Worm (Caenorhabditis elegans): Measurements from ENCODE around the gene F42H10.3.
A peak's percentile ranks its signal among the peaks of the same experiment; 100 is the strongest.

F42H10.3 gene

ce11 chrIII:8483853-8484252, at the start of gene F42H10.3:
Gene F42H10.3 (plus strand): TSS chrIII:8484153.
- no peak for TF ChIP-seq unc-86 (tag; optimal IDR thresholded peaks at IDR 0.05)
- TF ChIP-seq che-1 (tag; optimal IDR thresholded peaks at IDR 0.05): no peak

ce11 chrIII:8435074-8435473, 48.9 kb upstream of the F42H10.3 start, which contains the start of gene ZK1236.9:
Gene ZK1236.9 (minus strand): TSS chrIII:8435174.
- TF ChIP-seq unc-42 (tag; optimal IDR thresholded peaks at IDR 0.05) (no peak), elt-4 (tag; optimal IDR thresholded peaks at IDR 0.05) (no peak), lin-11 (tag; optimal IDR thresholded peaks at IDR 0.05) (no peak), pros-1 (tag; optimal IDR thresholded peaks at IDR 0.05) (no peak), ceh-31 (tag; optimal IDR thresholded peaks at IDR 0.05) (no peak), ceh-18 (tag; optimal IDR thresholded peaks at IDR 0.05) (no peak), pqm-1 (tag; optimal IDR thresholded peaks at IDR 0.05) (no peak), sox-2 (GFP tag; IDR thresholded peaks at IDR 0.05) (no peak), lim-6 (tag; optimal IDR thresholded peaks at IDR 0.05) (no peak), C38D4.7 (GFP tag; optimal IDR thresholded peaks at IDR 0.05) (no peak), K02D7.2 (tag; optimal IDR thresholded peaks at IDR 0.05) (no peak)

ce11 chrIII:8437763-8438414, 46.1 kb upstream of the F42H10.3 start:
- TF ChIP-seq fkh-6 (tag; optimal IDR thresholded peaks at IDR 0.05) (no peak), sox-4 (tag; optimal IDR thresholded peaks at IDR 0.05) (no peak), pag-3 (tag; optimal IDR thresholded peaks at IDR 0.05; ENCODE audit: borderline replicate concordance) (no peak), ama-1 (optimal IDR thresholded peaks at IDR 0.05) (no peak), ceh-24 (tag; optimal IDR thresholded peaks at IDR 0.05) (no peak), hlh-30 (tag; optimal IDR thresholded peaks at IDR 0.05; ENCODE audit: insufficient read depth) (no peak), elt-2 (tag; optimal IDR thresholded peaks at IDR 0.05) (no peak), ceh-48 (tag; optimal IDR thresholded peaks at IDR 0.05) (no peak), K02D7.2 (tag; optimal IDR thresholded peaks at IDR 0.05) (no peak), ceh-18 (tag; optimal IDR thresholded peaks at IDR 0.05) (no peak), tbx-7 (tag; optimal IDR thresholded peaks at IDR 0.05) (no peak), ceh-34 (tag; optimal IDR thresholded peaks at IDR 0.05) (no peak), nhr-232 (tag; optimal IDR thresholded peaks at IDR 0.05) (no peak), Y22D7AL.16 (tag; optimal IDR thresholded peaks at IDR 0.05) (no peak), gmeb-2 (tag; optimal IDR thresholded peaks at IDR 0.05) (no peak), syd-9 (tag; optimal IDR thresholded peaks at IDR 0.05) (no peak), nfya-1 (tag; optimal IDR thresholded peaks at IDR 0.05) (no peak), ttx-3 (tag; optimal IDR thresholded peaks at IDR 0.05) (no peak), C08G9.2 (tag; optimal IDR thresholded peaks at IDR 0.05) (no peak)

- TF ChIP-seq ceh-24 (tag; optimal IDR thresholded peaks at IDR 0.05) (no peak), hlh-15 (tag; optimal IDR thresholded peaks at IDR 0.05) (no peak), ref-2 (tag; optimal IDR thresholded peaks at IDR 0.05) (no peak), pax-1 (tag; optimal IDR thresholded peaks at IDR 0.05) (no peak), hlh-30 (tag; optimal IDR thresholded peaks at IDR 0.05; ENCODE audit: insufficient read depth) (no peak), nhr-232 (tag; optimal IDR thresholded peaks at IDR 0.05) (no peak), ceh-18 (tag; optimal IDR thresholded peaks at IDR 0.05) (no peak), ahr-1 (tag; optimal IDR thresholded peaks at IDR 0.05) (no peak), pqm-1 (tag; optimal IDR thresholded peaks at IDR 0.05) (no peak)
These were observed 44.6 kb upstream of the F42H10.3 start, which contains the start of gene pqn-96 for ce11 chrIII:8439312-8439711. Gene pqn-96 (minus strand): TSS chrIII:8439412.

- TF ChIP-seq ceh-30 (tag; optimal IDR thresholded peaks at IDR 0.05) (peak; percentile 82), K09A11.1 (tag; optimal IDR thresholded peaks at IDR 0.05; ENCODE audit: insufficient read depth) (no peak), nfya-1 (tag; optimal IDR thresholded peaks at IDR 0.05) (peak; percentile 22)
These were observed 40.3 kb upstream of the F42H10.3 start, which contains the start of gene ufbp-1 for ce11 chrIII:8443557-8444131. Gene ufbp-1 (minus strand): TSS chrIII:8443607.

All from whole organism, late embryonic.